Worm (Caenorhabditis elegans): ENCODE results near the gene fbxb-65.

DNA sequence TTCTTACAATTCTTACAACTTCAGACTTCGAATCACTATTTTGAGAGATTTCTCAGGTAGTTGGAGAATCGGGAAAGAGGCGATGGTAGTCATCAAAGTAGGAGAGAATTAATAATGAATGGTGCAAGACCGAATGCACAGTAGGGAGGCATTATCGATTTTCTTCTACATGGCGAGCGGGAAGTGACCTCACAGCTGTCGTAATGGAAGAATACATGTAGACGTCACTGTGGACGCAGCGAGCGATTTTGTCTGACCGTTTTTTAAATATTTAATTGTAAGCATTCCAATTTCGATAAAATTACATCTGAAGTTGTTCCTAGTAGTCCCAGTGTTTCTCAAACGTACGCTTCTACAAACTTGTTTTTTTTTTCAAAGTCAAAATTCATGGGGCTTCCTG is 19.8 kb upstream of the fbxb-65 start, which contains the start of gene F55C9.11:
- TF ChIP-seq elt-3 (tag; optimal IDR thresholded peaks at IDR 0.05) (no peak), lin-35 (GFP tag; optimal IDR thresholded peaks at IDR 0.05) (no peak), nhr-77 (tag; optimal IDR thresholded peaks at IDR 0.05) (no peak)
